Fruit fly (Drosophila melanogaster) whole organism, wandering third instar larva: ENCODE results near the gene galla-2.

Experiments used
- Abd-B ChIP-seq: fragments of >200 bp; optimal IDR thresholded peaks from 2 replicates; lab custom pipeline; 2017; ENCODE audit warnings: missing biosample characterization, missing genetic modification characterization
- CG32264 ChIP-seq: fragments of 200-800 bp; sonication (Bioruptor generic); optimal IDR thresholded peaks from 2 replicates; lab custom pipeline; 2016; ENCODE audit warnings: missing biosample characterization, missing genetic modification characterization
- CG9705 ChIP-seq: fragments of 200-800 bp; sonication (Bioruptor generic); optimal IDR thresholded peaks from 2 replicates; lab custom pipeline; 2018; ENCODE audit warnings: missing biosample characterization, mild to moderate bottlenecking, missing genetic modification characterization
- CrebA ChIP-seq: fragments of 200-800 bp; sonication (Bioruptor generic); optimal IDR thresholded peaks from 2 replicates; lab custom pipeline; 2016; ENCODE audit warnings: missing biosample characterization, mild to moderate bottlenecking, missing genetic modification characterization, borderline replicate concordance
- Dfd ChIP-seq: fragments of >200 bp; optimal IDR thresholded peaks from 2 replicates; lab custom pipeline; 2017; ENCODE audit warnings: missing biosample characterization, missing genetic modification characterization
- Dif ChIP-seq: fragments of 200-275, 200-300 bp; sonication (Bioruptor generic); optimal IDR thresholded peaks from 2 replicates; lab custom pipeline; 2018; ENCODE audit warnings: missing biosample characterization, missing genetic modification characterization; ENCODE audit not compliant: partially characterized antibody
- GATAd ChIP-seq: sonication (Bioruptor generic); optimal IDR thresholded peaks from 2 replicates; lab custom pipeline; 2016; ENCODE audit warnings: missing biosample characterization, missing genetic modification characterization
- HLH106 ChIP-seq: fragments of 200-800 bp; optimal IDR thresholded peaks from 3 replicates; lab custom pipeline; 2019; ENCODE audit warnings: missing biosample characterization, mild to moderate bottlenecking, missing genetic modification characterization, moderate library complexity
- Hnf4 ChIP-seq: fragments of 200-800 bp; sonication (Bioruptor generic); optimal IDR thresholded peaks from 2 replicates; lab custom pipeline; 2016; ENCODE audit warnings: missing biosample characterization, mild to moderate bottlenecking, missing genetic modification characterization
- Hr78 ChIP-seq: fragments of >200 bp; optimal IDR thresholded peaks from 2 replicates; lab custom pipeline; 2017; ENCODE audit warnings: missing biosample characterization, missing genetic modification characterization
- Hr83 ChIP-seq: fragments of 200-300 bp; sonication (Bioruptor generic); optimal IDR thresholded peaks from 2 replicates; lab custom pipeline; 2016; ENCODE audit warnings: missing biosample characterization, mild to moderate bottlenecking, missing genetic modification characterization, moderate library complexity; ENCODE audit not compliant: poor library complexity, severe bottlenecking
- Jra ChIP-seq: sonication (Bioruptor generic); optimal IDR thresholded peaks from 2 replicates; lab custom pipeline; 2016; ENCODE audit warnings: missing biosample characterization, missing genetic modification characterization
- Mio ChIP-seq: sonication (Bioruptor generic); optimal IDR thresholded peaks from 2 replicates; lab custom pipeline; 2016; ENCODE audit warnings: missing biosample characterization, missing genetic modification characterization
- Myc ChIP-seq: fragments of >200 bp; optimal IDR thresholded peaks from 2 replicates; lab custom pipeline; 2017
- N ChIP-seq: fragments of >200 bp; optimal IDR thresholded peaks from 2 replicates; lab custom pipeline; 2018; ENCODE audit warnings: missing biosample characterization, missing external identifiers, missing genetic modification characterization
- OdsH ChIP-seq: fragments of 200-800 bp; sonication (Bioruptor generic); optimal IDR thresholded peaks from 2 replicates; lab custom pipeline; 2016; ENCODE audit warnings: missing biosample characterization, mild to moderate bottlenecking, missing genetic modification characterization
- Rel ChIP-seq, 2 experiments: fragments of 200-800 bp; sonication (Bioruptor generic) in 1 of 2; optimal IDR thresholded peaks; 2 replicates in 1 of 2; 3 replicates in 1 of 2; lab custom pipeline; 2016 to 2019; ENCODE audit warnings: mild to moderate bottlenecking in 2 of 2, missing biosample characterization in 2 of 2, missing genetic modification characterization in 2 of 2, moderate library complexity in 1 of 2
- Sp1 ChIP-seq: fragments of 200-800 bp; sonication (Bioruptor generic); optimal IDR thresholded peaks from 3 replicates; lab custom pipeline; 2019; ENCODE audit warnings: missing biosample characterization, mild to moderate bottlenecking, missing genetic modification characterization, moderate library complexity
- Vsx2 ChIP-seq: fragments of 200-300, 225-300 bp; sonication (Bioruptor generic); optimal IDR thresholded peaks from 2 replicates; lab custom pipeline; 2018; ENCODE audit warnings: missing biosample characterization, missing genetic modification characterization; ENCODE audit not compliant: partially characterized antibody
- br ChIP-seq: fragments of 200-800 bp; sonication (Bioruptor generic); optimal IDR thresholded peaks from 2 replicates; lab custom pipeline; 2016; ENCODE audit warnings: missing biosample characterization, missing genetic modification characterization
- brk ChIP-seq: fragments of 200-800 bp; sonication (Bioruptor generic); optimal IDR thresholded peaks from 2 replicates; lab custom pipeline; 2016; ENCODE audit warnings: missing biosample characterization, mild to moderate bottlenecking, missing genetic modification characterization
- dl ChIP-seq, 2 experiments: fragments of 175-275, 200-275 bp in 1 of 2; fragments of 200-275 bp in 1 of 2; sonication (Bioruptor generic); optimal IDR thresholded peaks; lab custom pipeline; 2018; ENCODE audit warnings: mild to moderate bottlenecking in 2 of 2, missing biosample characterization in 2 of 2, missing genetic modification characterization in 2 of 2, moderate library complexity in 2 of 2; ENCODE audit not compliant: partially characterized antibody in 2 of 2, insufficient read depth in 1 of 2
- dmrt93B ChIP-seq: fragments of 200-800 bp; sonication (Bioruptor generic); optimal IDR thresholded peaks from 2 replicates; lab custom pipeline; 2018; ENCODE audit warnings: missing biosample characterization, mild to moderate bottlenecking, missing genetic modification characterization
- dsf ChIP-seq: sonication (Bioruptor generic); optimal IDR thresholded peaks from 2 replicates; lab custom pipeline; 2016; ENCODE audit warnings: missing biosample characterization, missing genetic modification characterization, borderline replicate concordance
- ey ChIP-seq: fragments of 200-800 bp; sonication (Bioruptor generic); optimal IDR thresholded peaks from 2 replicates; lab custom pipeline; 2016; ENCODE audit warnings: missing biosample characterization, missing genetic modification characterization
- foxo ChIP-seq, 2 experiments: fragments of 200-800 bp; sonication (Bioruptor generic); optimal IDR thresholded peaks; 2 replicates in 1 of 2; 3 replicates in 1 of 2; lab custom pipeline; 2016 to 2017; ENCODE audit warnings: missing biosample characterization in 2 of 2, missing genetic modification characterization in 2 of 2
- fru ChIP-seq: fragments of 200-800 bp; sonication (Bioruptor generic); optimal IDR thresholded peaks from 3 replicates; lab custom pipeline; 2016; ENCODE audit warnings: missing biosample characterization, mild to moderate bottlenecking, missing genetic modification characterization
- h ChIP-seq: fragments of 200-800 bp; sonication (Bioruptor generic); optimal IDR thresholded peaks from 3 replicates; lab custom pipeline; 2016; ENCODE audit warnings: missing biosample characterization, mild to moderate bottlenecking, missing genetic modification characterization
- jim ChIP-seq: fragments of 175-275, 200-325 bp; sonication (Bioruptor generic); optimal IDR thresholded peaks from 2 replicates; lab custom pipeline; 2016; ENCODE audit warnings: missing biosample characterization, mild to moderate bottlenecking, missing genetic modification characterization
- lola ChIP-seq: fragments of >200 bp; optimal IDR thresholded peaks from 2 replicates; lab custom pipeline; 2017; ENCODE audit warnings: missing biosample characterization, missing genetic modification characterization
- pan ChIP-seq: fragments of >200 bp; optimal IDR thresholded peaks from 2 replicates; lab custom pipeline; 2017
- psq ChIP-seq: fragments of 200-800 bp; sonication (Bioruptor generic); optimal IDR thresholded peaks from 3 replicates; lab custom pipeline; 2017; ENCODE audit warnings: missing biosample characterization, mild to moderate bottlenecking, missing genetic modification characterization, moderate library complexity
- rgr ChIP-seq: fragments of 200-800 bp; sonication (Bioruptor generic); optimal IDR thresholded peaks from 3 replicates; lab custom pipeline; 2016; ENCODE audit warnings: missing biosample characterization, mild to moderate bottlenecking, missing genetic modification characterization
- sage ChIP-seq: fragments of 200-800 bp; sonication (Bioruptor generic); optimal IDR thresholded peaks from 2 replicates; lab custom pipeline; 2016; ENCODE audit warnings: missing biosample characterization, mild to moderate bottlenecking, missing genetic modification characterization
- sv ChIP-seq: fragments of 200-800 bp; sonication (Bioruptor generic); optimal IDR thresholded peaks from 3 replicates; lab custom pipeline; 2016; ENCODE audit warnings: missing biosample characterization, missing genetic modification characterization
- tai ChIP-seq: sonication (Bioruptor generic); optimal IDR thresholded peaks from 2 replicates; lab custom pipeline; 2016; ENCODE audit warnings: missing biosample characterization, missing genetic modification characterization
- usp ChIP-seq: fragments of >200 bp; optimal IDR thresholded peaks from 2 replicates; lab custom pipeline; 2017; ENCODE audit warnings: missing biosample characterization, missing genetic modification characterization
- woc ChIP-seq: sonication (Bioruptor generic); optimal IDR thresholded peaks from 2 replicates; lab custom pipeline; 2016; ENCODE audit warnings: missing biosample characterization, mild to moderate bottlenecking, missing genetic modification characterization

galla-2 gene

dm6 chr3L:10855419-10856213, 27.1 kb upstream of the galla-2 start:
- peak; percentile 80 for TF ChIP-seq Hnf4 (GFP tag; lab: Kevin White, UChicago)
- peak; percentile 92 for TF ChIP-seq OdsH (GFP tag; lab: Kevin White, UChicago)
- peak; percentile 65 for TF ChIP-seq ey
- TF ChIP-seq GATAd, result no peak
- TF ChIP-seq Dfd (GFP tag; lab: Kevin White, UChicago), result peak; percentile 79
- TF ChIP-seq lola (GFP tag; lab: Kevin White, UChicago), result no peak
- no peak for TF ChIP-seq N
- peak; percentile 83 for TF ChIP-seq sage
- TF ChIP-seq Myc (lab: Kevin White, UChicago), result no peak
- TF ChIP-seq fru (GFP tag; lab: Kevin White, UChicago), result peak; percentile 66
- peak; percentile 98 for TF ChIP-seq dmrt93B (GFP tag; lab: Kevin White, UChicago)
- no peak for TF ChIP-seq Mio (GFP tag; lab: Kevin White, UChicago)
- peak; percentile 68 for TF ChIP-seq Vsx2
- TF ChIP-seq Abd-B (GFP tag; lab: Kevin White, UChicago), result no peak
- TF ChIP-seq Jra (GFP tag; lab: Kevin White, UChicago), result peak; percentile 63
- peak; percentile 83 for TF ChIP-seq h (GFP tag; lab: Kevin White, UChicago)
- TF ChIP-seq CrebA (GFP tag; lab: Kevin White, UChicago), result no peak
- peak; percentile 55 for TF ChIP-seq Dif (GFP tag; lab: Kevin White, UChicago)
- peak; percentile 34 for TF ChIP-seq CG32264
- TF ChIP-seq jim (GFP tag; lab: Kevin White, UChicago), result no peak
- peak; percentile 88 for TF ChIP-seq rgr (GFP tag; lab: Kevin White, UChicago)
- peak; percentile 76 for TF ChIP-seq br (GFP tag; lab: Kevin White, UChicago)
- TF ChIP-seq HLH106 (tag; lab: Kevin White, UChicago), result peak; percentile 98
- TF ChIP-seq dsf (GFP tag; lab: Kevin White, UChicago), result peak; percentile 13
- peak; percentile 48 for TF ChIP-seq woc (GFP tag; lab: Kevin White, UChicago)
- TF ChIP-seq brk, result peak; percentile 66
- no peak for TF ChIP-seq usp (GFP tag; lab: Kevin White, UChicago)
- TF ChIP-seq Sp1, result peak; percentile 97
- TF ChIP-seq sv (GFP tag; lab: Kevin White, UChicago), result peak; percentile 52
- TF ChIP-seq Rel (GFP tag; optimal IDR thresholded peaks at IDR 0.05; lab: Kevin White, UChicago), result peak; percentile 72
- TF ChIP-seq Rel (tag; optimal IDR thresholded peaks at IDR 0.05; lab: Kevin White, UChicago), result peak; percentile 79
- TF ChIP-seq foxo (GFP tag; optimal IDR thresholded peaks at IDR 0.05; lab: Kevin White, UChicago), result peak in 1 of 2 experiments; percentile 95
- peak; percentile 91 for TF ChIP-seq psq (GFP tag; lab: Kevin White, UChicago)
- peak in 1 of 2 experiments; percentile 53 for TF ChIP-seq dl (GFP tag; optimal IDR thresholded peaks at IDR 0.05; lab: Kevin White, UChicago; ENCODE audit: insufficient read depth in 1 of 2, partially characterized antibody in 2 of 2)
- no peak for TF ChIP-seq Hr78 (GFP tag; lab: Kevin White, UChicago)
- TF ChIP-seq Hr83 (GFP tag; lab: Kevin White, UChicago), result no peak
- TF ChIP-seq CG9705 (GFP tag; lab: Kevin White, UChicago), result peak; percentile 97
- no peak for TF ChIP-seq pan
- TF ChIP-seq tai (GFP tag; lab: Kevin White, UChicago), result peak; percentile 61

- TF ChIP-seq GATAd, result no peak
- TF ChIP-seq ey, result no peak
- no peak for TF ChIP-seq Hr78 (GFP tag; lab: Kevin White, UChicago)
- TF ChIP-seq sage, result no peak
- TF ChIP-seq Dif (GFP tag; lab: Kevin White, UChicago), result peak; percentile 65
- TF ChIP-seq Rel (GFP tag; optimal IDR thresholded peaks at IDR 0.05; lab: Kevin White, UChicago), result no peak
- TF ChIP-seq Rel (tag; optimal IDR thresholded peaks at IDR 0.05; lab: Kevin White, UChicago), result peak; percentile 63
- TF ChIP-seq Hnf4 (GFP tag; lab: Kevin White, UChicago), result peak; percentile 33
- TF ChIP-seq brk, result peak; percentile 60
- peak; percentile 21 for TF ChIP-seq woc (GFP tag; lab: Kevin White, UChicago)
- no peak for TF ChIP-seq tai (GFP tag; lab: Kevin White, UChicago)
- TF ChIP-seq Hr83 (GFP tag; lab: Kevin White, UChicago), result no peak
- no peak for TF ChIP-seq usp (GFP tag; lab: Kevin White, UChicago)
- no peak for TF ChIP-seq Myc (lab: Kevin White, UChicago)
- TF ChIP-seq jim (GFP tag; lab: Kevin White, UChicago), result no peak
- TF ChIP-seq psq (GFP tag; lab: Kevin White, UChicago), result peak; percentile 65
- no peak for TF ChIP-seq Dfd (GFP tag; lab: Kevin White, UChicago)
- TF ChIP-seq h (GFP tag; lab: Kevin White, UChicago), result peak; percentile 68
- no peak for TF ChIP-seq pan
- TF ChIP-seq rgr (GFP tag; lab: Kevin White, UChicago), result peak; percentile 3
- TF ChIP-seq fru (GFP tag; lab: Kevin White, UChicago), result peak; percentile 76
- peak; percentile 49 to 65 for TF ChIP-seq dl (GFP tag; optimal IDR thresholded peaks at IDR 0.05; lab: Kevin White, UChicago; ENCODE audit: insufficient read depth in 1 of 2, partially characterized antibody in 2 of 2)
- TF ChIP-seq Mio (GFP tag; lab: Kevin White, UChicago), result no peak
- TF ChIP-seq Abd-B (GFP tag; lab: Kevin White, UChicago), result no peak
- no peak for TF ChIP-seq HLH106 (tag; lab: Kevin White, UChicago)
- no peak for TF ChIP-seq dsf (GFP tag; lab: Kevin White, UChicago)
- no peak for TF ChIP-seq CG9705 (GFP tag; lab: Kevin White, UChicago)
- TF ChIP-seq br (GFP tag; lab: Kevin White, UChicago), result peak; percentile 46
- no peak for TF ChIP-seq CG32264
- TF ChIP-seq OdsH (GFP tag; lab: Kevin White, UChicago), result peak; percentile 13
- TF ChIP-seq lola (GFP tag; lab: Kevin White, UChicago), result no peak
- peak; percentile 86 for TF ChIP-seq Vsx2
- peak; percentile 41 for TF ChIP-seq Sp1
- peak; percentile 87 for TF ChIP-seq CrebA (GFP tag; lab: Kevin White, UChicago)
- TF ChIP-seq sv (GFP tag; lab: Kevin White, UChicago), result no peak
- no peak for TF ChIP-seq foxo (GFP tag; optimal IDR thresholded peaks at IDR 0.05; lab: Kevin White, UChicago)
- no peak for TF ChIP-seq Jra (GFP tag; lab: Kevin White, UChicago)
- no peak for TF ChIP-seq dmrt93B (GFP tag; lab: Kevin White, UChicago)
- no peak for TF ChIP-seq N
- TF ChIP-seq, all 38 proteins: peak for 15
These were observed 26.1 kb upstream of the galla-2 start for dm6 chr3L:10856534-10857030.
